Fruit fly (Drosophila melanogaster) whole organism, wandering third instar larva: ENCODE measurements around the gene Nemp.
A peak's percentile ranks its signal among the peaks of the same experiment; 100 is the strongest.

Experiments used
- Abd-B ChIP-seq: fragments of >200 bp; optimal IDR thresholded peaks from 2 replicates; lab custom pipeline; 2017; ENCODE audit warnings: missing biosample characterization, missing genetic modification characterization
- CG9705 ChIP-seq: fragments of 200-800 bp; sonication (Bioruptor generic); optimal IDR thresholded peaks from 2 replicates; lab custom pipeline; 2018; ENCODE audit warnings: missing biosample characterization, mild to moderate bottlenecking, missing genetic modification characterization
- Dfd ChIP-seq: fragments of >200 bp; optimal IDR thresholded peaks from 2 replicates; lab custom pipeline; 2017; ENCODE audit warnings: missing biosample characterization, missing genetic modification characterization
- Dif ChIP-seq: fragments of 200-275, 200-300 bp; sonication (Bioruptor generic); optimal IDR thresholded peaks from 2 replicates; lab custom pipeline; 2018; ENCODE audit warnings: missing biosample characterization, missing genetic modification characterization; ENCODE audit not compliant: partially characterized antibody
- GATAd ChIP-seq: sonication (Bioruptor generic); optimal IDR thresholded peaks from 2 replicates; lab custom pipeline; 2016; ENCODE audit warnings: missing biosample characterization, missing genetic modification characterization
- HLH106 ChIP-seq: fragments of 200-800 bp; optimal IDR thresholded peaks from 3 replicates; lab custom pipeline; 2019; ENCODE audit warnings: missing biosample characterization, mild to moderate bottlenecking, missing genetic modification characterization, moderate library complexity
- Hr83 ChIP-seq: fragments of 200-300 bp; sonication (Bioruptor generic); optimal IDR thresholded peaks from 2 replicates; lab custom pipeline; 2016; ENCODE audit warnings: missing biosample characterization, mild to moderate bottlenecking, missing genetic modification characterization, moderate library complexity; ENCODE audit not compliant: poor library complexity, severe bottlenecking
- Jra ChIP-seq: sonication (Bioruptor generic); optimal IDR thresholded peaks from 2 replicates; lab custom pipeline; 2016; ENCODE audit warnings: missing biosample characterization, missing genetic modification characterization
- Myc ChIP-seq: fragments of >200 bp; optimal IDR thresholded peaks from 2 replicates; lab custom pipeline; 2017
- OdsH ChIP-seq: fragments of 200-800 bp; sonication (Bioruptor generic); optimal IDR thresholded peaks from 2 replicates; lab custom pipeline; 2016; ENCODE audit warnings: missing biosample characterization, mild to moderate bottlenecking, missing genetic modification characterization
- Rel ChIP-seq, 2 experiments: fragments of 200-800 bp; sonication (Bioruptor generic) in 1 of 2; optimal IDR thresholded peaks; 2 replicates in 1 of 2; 3 replicates in 1 of 2; lab custom pipeline; 2016 to 2019; ENCODE audit warnings: mild to moderate bottlenecking in 2 of 2, missing biosample characterization in 2 of 2, missing genetic modification characterization in 2 of 2, moderate library complexity in 1 of 2
- Sp1 ChIP-seq: fragments of 200-800 bp; sonication (Bioruptor generic); optimal IDR thresholded peaks from 3 replicates; lab custom pipeline; 2019; ENCODE audit warnings: missing biosample characterization, mild to moderate bottlenecking, missing genetic modification characterization, moderate library complexity
- Vsx2 ChIP-seq: fragments of 200-300, 225-300 bp; sonication (Bioruptor generic); optimal IDR thresholded peaks from 2 replicates; lab custom pipeline; 2018; ENCODE audit warnings: missing biosample characterization, missing genetic modification characterization; ENCODE audit not compliant: partially characterized antibody
- br ChIP-seq: fragments of 200-800 bp; sonication (Bioruptor generic); optimal IDR thresholded peaks from 2 replicates; lab custom pipeline; 2016; ENCODE audit warnings: missing biosample characterization, missing genetic modification characterization
- brk ChIP-seq: fragments of 200-800 bp; sonication (Bioruptor generic); optimal IDR thresholded peaks from 2 replicates; lab custom pipeline; 2016; ENCODE audit warnings: missing biosample characterization, mild to moderate bottlenecking, missing genetic modification characterization
- dl ChIP-seq, 2 experiments: fragments of 175-275, 200-275 bp in 1 of 2; fragments of 200-275 bp in 1 of 2; sonication (Bioruptor generic); optimal IDR thresholded peaks; lab custom pipeline; 2018; ENCODE audit warnings: mild to moderate bottlenecking in 2 of 2, missing biosample characterization in 2 of 2, missing genetic modification characterization in 2 of 2, moderate library complexity in 2 of 2; ENCODE audit not compliant: partially characterized antibody in 2 of 2, insufficient read depth in 1 of 2
- dmrt93B ChIP-seq: fragments of 200-800 bp; sonication (Bioruptor generic); optimal IDR thresholded peaks from 2 replicates; lab custom pipeline; 2018; ENCODE audit warnings: missing biosample characterization, mild to moderate bottlenecking, missing genetic modification characterization
- dsf ChIP-seq: sonication (Bioruptor generic); optimal IDR thresholded peaks from 2 replicates; lab custom pipeline; 2016; ENCODE audit warnings: missing biosample characterization, missing genetic modification characterization, borderline replicate concordance
- ey ChIP-seq: fragments of 200-800 bp; sonication (Bioruptor generic); optimal IDR thresholded peaks from 2 replicates; lab custom pipeline; 2016; ENCODE audit warnings: missing biosample characterization, missing genetic modification characterization
- foxo ChIP-seq, 2 experiments: fragments of 200-800 bp; sonication (Bioruptor generic); optimal IDR thresholded peaks; 2 replicates in 1 of 2; 3 replicates in 1 of 2; lab custom pipeline; 2016 to 2017; ENCODE audit warnings: missing biosample characterization in 2 of 2, missing genetic modification characterization in 2 of 2
- fru ChIP-seq: fragments of 200-800 bp; sonication (Bioruptor generic); optimal IDR thresholded peaks from 3 replicates; lab custom pipeline; 2016; ENCODE audit warnings: missing biosample characterization, mild to moderate bottlenecking, missing genetic modification characterization
- h ChIP-seq: fragments of 200-800 bp; sonication (Bioruptor generic); optimal IDR thresholded peaks from 3 replicates; lab custom pipeline; 2016; ENCODE audit warnings: missing biosample characterization, mild to moderate bottlenecking, missing genetic modification characterization
- jim ChIP-seq: fragments of 175-275, 200-325 bp; sonication (Bioruptor generic); optimal IDR thresholded peaks from 2 replicates; lab custom pipeline; 2016; ENCODE audit warnings: missing biosample characterization, mild to moderate bottlenecking, missing genetic modification characterization
- lola ChIP-seq: fragments of >200 bp; optimal IDR thresholded peaks from 2 replicates; lab custom pipeline; 2017; ENCODE audit warnings: missing biosample characterization, missing genetic modification characterization
- pan ChIP-seq: fragments of >200 bp; optimal IDR thresholded peaks from 2 replicates; lab custom pipeline; 2017
- psq ChIP-seq: fragments of 200-800 bp; sonication (Bioruptor generic); optimal IDR thresholded peaks from 3 replicates; lab custom pipeline; 2017; ENCODE audit warnings: missing biosample characterization, mild to moderate bottlenecking, missing genetic modification characterization, moderate library complexity
- rgr ChIP-seq: fragments of 200-800 bp; sonication (Bioruptor generic); optimal IDR thresholded peaks from 3 replicates; lab custom pipeline; 2016; ENCODE audit warnings: missing biosample characterization, mild to moderate bottlenecking, missing genetic modification characterization
- sv ChIP-seq: fragments of 200-800 bp; sonication (Bioruptor generic); optimal IDR thresholded peaks from 3 replicates; lab custom pipeline; 2016; ENCODE audit warnings: missing biosample characterization, missing genetic modification characterization
- tai ChIP-seq: sonication (Bioruptor generic); optimal IDR thresholded peaks from 2 replicates; lab custom pipeline; 2016; ENCODE audit warnings: missing biosample characterization, missing genetic modification characterization
- usp ChIP-seq: fragments of >200 bp; optimal IDR thresholded peaks from 2 replicates; lab custom pipeline; 2017; ENCODE audit warnings: missing biosample characterization, missing genetic modification characterization
- woc ChIP-seq: sonication (Bioruptor generic); optimal IDR thresholded peaks from 2 replicates; lab custom pipeline; 2016; ENCODE audit warnings: missing biosample characterization, mild to moderate bottlenecking, missing genetic modification characterization

Nemp gene

dm6 chrX:16624519-16624918 is 30.3 kb downstream of the Nemp start:
- TF ChIP-seq Sp1 (no peak), tai (GFP tag; lab: Kevin White, UChicago) (no peak), lola (GFP tag; lab: Kevin White, UChicago) (no peak), CG9705 (GFP tag; lab: Kevin White, UChicago) (no peak)
- TF ChIP-seq, all 38 proteins: peak for 0

DNA sequence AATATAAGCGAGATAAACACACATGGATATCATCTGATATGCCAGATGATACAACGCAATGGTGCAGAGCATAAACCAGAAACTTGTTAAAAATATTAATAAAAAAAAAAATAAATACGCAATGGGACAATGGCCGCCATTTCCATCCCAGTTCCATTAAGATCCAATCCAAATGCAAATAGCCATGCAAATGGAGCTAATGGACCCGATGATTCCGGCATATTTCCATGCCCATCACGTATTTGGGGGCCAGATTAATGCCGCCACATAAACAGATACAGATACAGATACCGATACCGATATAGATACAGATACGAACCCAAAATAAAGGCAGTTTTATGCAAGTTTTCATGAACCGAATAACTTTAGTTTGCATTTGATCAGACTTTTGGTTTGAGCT is 31.3 kb downstream of the Nemp start:
- TF ChIP-seq psq (GFP tag; lab: Kevin White, UChicago), result no peak
- TF ChIP-seq Dfd (GFP tag; lab: Kevin White, UChicago), result no peak

DNA sequence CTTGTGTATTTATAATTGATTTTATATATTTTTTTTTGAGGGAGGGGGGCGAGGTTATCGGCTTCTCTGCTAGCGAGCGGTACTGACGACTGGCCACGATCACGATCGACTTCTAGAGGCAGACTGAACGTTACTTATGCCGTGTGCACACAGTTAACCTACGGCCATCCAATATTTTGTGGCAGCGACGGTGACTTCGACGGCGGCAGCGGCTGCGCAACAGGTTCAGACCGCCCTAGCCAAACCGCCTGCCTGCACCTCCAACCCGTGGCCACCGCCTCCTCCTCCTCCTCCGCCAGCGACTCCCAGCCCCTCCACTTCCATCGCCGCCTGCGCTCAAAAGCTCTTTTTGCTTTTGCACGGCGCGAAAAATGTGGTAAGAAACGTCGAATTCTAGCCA is 33.4 kb downstream of the Nemp start, which contains the start of gene CG9782:
Gene CG9782 (minus strand): TSS at position 128 of the 400 bp plus-strand sequence.
- TF ChIP-seq Vsx2 (GFP tag; lab: Kevin White, UChicago) (peak; percentile 8), Dfd (GFP tag; lab: Kevin White, UChicago) (no peak), Hr83 (GFP tag; lab: Kevin White, UChicago) (no peak), rgr (GFP tag; lab: Kevin White, UChicago) (no peak), ey (GFP tag; lab: Kevin White, UChicago) (no peak), psq (GFP tag; lab: Kevin White, UChicago) (no peak), Rel (GFP tag; optimal IDR thresholded peaks at IDR 0.05; lab: Kevin White, UChicago) (no peak), Rel (tag; optimal IDR thresholded peaks at IDR 0.05; lab: Kevin White, UChicago) (no peak), Myc (lab: Kevin White, UChicago) (no peak), Jra (GFP tag; lab: Kevin White, UChicago) (no peak), Abd-B (GFP tag; lab: Kevin White, UChicago) (no peak), jim (GFP tag; lab: Kevin White, UChicago) (no peak), CG9705 (GFP tag; lab: Kevin White, UChicago) (no peak), br (GFP tag; lab: Kevin White, UChicago) (no peak), sv (no peak), Dif (GFP tag; lab: Kevin White, UChicago) (peak; percentile 21), dl (GFP tag; optimal IDR thresholded peaks at IDR 0.05; lab: Kevin White, UChicago; ENCODE audit: insufficient read depth in 1 of 2, partially characterized antibody in 2 of 2) (peak in 1 of 2 experiments; percentile 17), brk (GFP tag; lab: Kevin White, UChicago) (no peak), dmrt93B (no peak), fru (GFP tag; lab: Kevin White, UChicago) (peak; percentile 87), h (GFP tag; lab: Kevin White, UChicago) (no peak), woc (peak; percentile 8), OdsH (GFP tag; lab: Kevin White, UChicago) (no peak), usp (no peak)

dm6 chrX:16618724-16619123 is 36.1 kb downstream of the Nemp start:
- TF ChIP-seq Dif (GFP tag; lab: Kevin White, UChicago), result no peak
- no peak for TF ChIP-seq dmrt93B
- no peak for TF ChIP-seq h (GFP tag; lab: Kevin White, UChicago)
- TF ChIP-seq pan (lab: Kevin White, UChicago), result no peak
- peak; percentile 12 for TF ChIP-seq psq (GFP tag; lab: Kevin White, UChicago)
- no peak for TF ChIP-seq GATAd (GFP tag; lab: Kevin White, UChicago)
- TF ChIP-seq rgr (GFP tag; lab: Kevin White, UChicago), result no peak

- TF ChIP-seq HLH106 (tag; lab: Kevin White, UChicago) (peak; percentile 10), Rel (GFP tag; optimal IDR thresholded peaks at IDR 0.05; lab: Kevin White, UChicago) (no peak), Rel (tag; optimal IDR thresholded peaks at IDR 0.05; lab: Kevin White, UChicago) (peak; percentile 83), Jra (GFP tag; lab: Kevin White, UChicago) (no peak), brk (GFP tag; lab: Kevin White, UChicago) (no peak), dsf (GFP tag; lab: Kevin White, UChicago) (no peak), foxo (GFP tag; optimal IDR thresholded peaks at IDR 0.05; lab: Kevin White, UChicago) (peak in 1 of 2 experiments; percentile 1)
Observed at dm6 chrX:16616773-16617738, 37.8 kb downstream of the Nemp start.
